Worm (Caenorhabditis elegans) whole organism, mixed stage, embryonic: ENCODE data around the gene wht-2.

Source experiments
- nhr-76 ChIP-seq: sonication (generic microtip); optimal IDR thresholded peaks from 2 replicates; lab custom pipeline; 2017; ENCODE audit warnings: missing biosample characterization, missing genetic modification characterization
- pha-4 ChIP-seq: fragments of 150-350 bp; optimal IDR thresholded peaks from 2 replicates; lab custom pipeline; 2018; ENCODE audit warnings: missing biosample characterization, missing genetic modification reagents, missing genetic modification characterization
- unc-120 ChIP-seq: sonication (generic microtip); optimal IDR thresholded peaks from 2 replicates; lab custom pipeline; 2017; ENCODE audit warnings: missing genetic modification characterization, missing compliant biosample characterization; ENCODE audit not compliant: poor library complexity, severe bottlenecking
- unc-39 ChIP-seq: fragments of 150-350 bp; optimal IDR thresholded peaks from 2 replicates; lab custom pipeline; 2014; ENCODE audit warnings: missing biosample characterization, missing genetic modification characterization
- unc-62 ChIP-seq: fragments of 150-350 bp; optimal IDR thresholded peaks from 2 replicates; lab custom pipeline; 2014; ENCODE audit warnings: missing biosample characterization, missing genetic modification reagents, missing genetic modification characterization

DNA sequence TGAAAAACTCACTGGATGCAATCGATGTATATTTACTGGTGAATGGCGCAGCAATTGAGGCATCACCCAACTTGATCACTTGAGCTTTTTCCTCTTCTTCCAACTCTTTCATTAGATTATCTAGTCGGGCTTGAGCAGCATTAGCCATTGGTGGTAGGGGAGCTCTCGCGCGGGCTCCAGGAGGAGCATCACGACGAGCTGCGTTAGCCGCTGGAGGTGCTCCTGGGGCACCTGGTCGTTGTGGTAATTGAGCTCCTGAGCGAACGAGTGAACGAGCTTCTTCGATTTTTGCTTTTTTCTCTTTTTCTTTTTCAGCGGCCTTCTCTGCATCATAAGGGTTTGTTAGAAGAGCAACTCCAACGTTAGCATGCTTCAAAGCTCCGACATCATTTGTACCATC is 4.8 kb downstream of the wht-2 start:
- no peak for TF ChIP-seq unc-62
- TF ChIP-seq nhr-76 (tag; lab: Kevin White, UChicago), result no peak
- no peak for TF ChIP-seq unc-120
- TF ChIP-seq pha-4 (tag; lab: Kevin White, UChicago), result no peak
- no peak for TF ChIP-seq unc-39 (tag; lab: Kevin White, UChicago)
